Fruit fly (Drosophila melanogaster) whole organism, embryonic: Measurements from ENCODE around the gene Rbf2.

Experiments used
- Awh ChIP-seq: fragments of 200-800 bp; sonication (Bioruptor generic); IDR thresholded peaks from 2 replicates; pipeline ENCODE4, ENCODE4 v1.3.6; 2022; ENCODE audit warnings: missing biosample characterization, missing genetic modification characterization
- CG11695 ChIP-seq: fragments of 200-800 bp; sonication (Bioruptor generic); IDR thresholded peaks from 3 replicates; pipeline ENCODE4 v1.3.6; 2022; ENCODE audit warnings: missing biosample characterization, missing genetic modification characterization
- CG12299 ChIP-seq: fragments of 200-800 bp; sonication (Bioruptor generic); optimal IDR thresholded peaks from 2 replicates; lab custom pipeline; 2018; ENCODE audit warnings: missing biosample characterization, mild to moderate bottlenecking, missing genetic modification characterization
- CG1233 ChIP-seq: fragments of 200-800 bp; sonication (Bioruptor generic); optimal IDR thresholded peaks from 4 replicates; lab custom pipeline; 2018; ENCODE audit warnings: missing biosample characterization, mild to moderate bottlenecking, missing genetic modification characterization
- CG12942 ChIP-seq: fragments of 200-800 bp; sonication (Bioruptor generic); optimal IDR thresholded peaks from 3 replicates; lab custom pipeline; 2016; ENCODE audit warnings: missing biosample characterization, missing genetic modification characterization
- CG13894 ChIP-seq: fragments of 200-800 bp; sonication (Bioruptor generic); optimal IDR thresholded peaks from 3 replicates; lab custom pipeline; 2018; ENCODE audit warnings: missing biosample characterization, mild to moderate bottlenecking, missing genetic modification characterization, moderate library complexity
- CG14050 ChIP-seq: fragments of 200-800 bp; sonication (Bioruptor generic); IDR thresholded peaks from 3 replicates; pipeline ENCODE4 v1.3.6; 2022; ENCODE audit warnings: missing biosample characterization, missing genetic modification characterization
- CG15479 ChIP-seq: fragments of 200-800 bp; sonication (Bioruptor generic); optimal IDR thresholded peaks from 3 replicates; lab custom pipeline; 2019; ENCODE audit warnings: missing biosample characterization, mild to moderate bottlenecking, missing genetic modification characterization, moderate library complexity
- CG16863 ChIP-seq: fragments of 200-800 bp; sonication (Bioruptor generic); optimal IDR thresholded peaks from 3 replicates; lab custom pipeline; 2016; ENCODE audit warnings: missing biosample characterization, missing genetic modification characterization
- CG17328 ChIP-seq: fragments of 200-800 bp; sonication (Bioruptor generic); IDR thresholded peaks from 2 replicates; pipeline ENCODE4 v1.3.6; 2022; ENCODE audit warnings: missing biosample characterization, missing genetic modification characterization
- CG17829 ChIP-seq: fragments of 200-800 bp; optimal IDR thresholded peaks from 2 replicates; lab custom pipeline; 2019; ENCODE audit warnings: missing biosample characterization, mild to moderate bottlenecking, missing genetic modification characterization, moderate library complexity
- CG2875 ChIP-seq: fragments of 200-800 bp; sonication (Bioruptor generic); optimal IDR thresholded peaks from 2 replicates; lab custom pipeline; 2017; ENCODE audit warnings: missing biosample characterization, mild to moderate bottlenecking, missing genetic modification characterization, missing genetic modification reagents
- CG2889 ChIP-seq: fragments of 200-800 bp; sonication (Bioruptor generic); IDR thresholded peaks from 3 replicates; pipeline ENCODE4 v1.3.6; 2022; ENCODE audit warnings: missing biosample characterization, missing genetic modification characterization
- CG32532 ChIP-seq: fragments of 200-800 bp; sonication (Bioruptor generic); IDR thresholded peaks from 2 replicates; pipeline ENCODE4 v1.3.6; 2022; ENCODE audit warnings: missing biosample characterization, missing genetic modification characterization
- CG33557 ChIP-seq: fragments of 200-800 bp; sonication (Bioruptor generic); optimal IDR thresholded peaks from 2 replicates; lab custom pipeline; 2019; ENCODE audit warnings: missing biosample characterization, mild to moderate bottlenecking, missing genetic modification characterization, moderate library complexity
- CG42726 ChIP-seq: fragments of 200-800 bp; sonication (Bioruptor generic); IDR thresholded peaks from 2 replicates; pipeline ENCODE4 v1.3.6; 2022; ENCODE audit warnings: missing biosample characterization, missing genetic modification characterization; ENCODE audit not compliant: partially characterized antibody
- CG4424 ChIP-seq: fragments of 200-800 bp; sonication (Bioruptor generic); optimal IDR thresholded peaks from 3 replicates; lab custom pipeline; 2016; ENCODE audit warnings: missing biosample characterization, missing genetic modification characterization
- CG8478 ChIP-seq: fragments of >200 bp; optimal IDR thresholded peaks from 2 replicates; lab custom pipeline; 2018
- CG8944 ChIP-seq: fragments of 200-800 bp; sonication (Bioruptor generic); optimal IDR thresholded peaks from 3 replicates; lab custom pipeline; 2016; ENCODE audit warnings: missing biosample characterization, missing genetic modification characterization
- Camta ChIP-seq: fragments of 200-800 bp; sonication (Bioruptor generic); optimal IDR thresholded peaks from 2 replicates; lab custom pipeline; 2016; ENCODE audit warnings: missing biosample characterization, missing genetic modification characterization
- D ChIP-seq, 2 experiments: fragments of 200-800 bp in 1 of 2; fragments of >200 bp in 1 of 2; sonication (Bioruptor generic) in 1 of 2; optimal IDR thresholded peaks; 2 replicates in 1 of 2; 3 replicates in 1 of 2; lab custom pipeline; 2017; ENCODE audit warnings: mild to moderate bottlenecking in 1 of 2, missing biosample characterization in 1 of 2, missing genetic modification characterization in 1 of 2, missing genetic modification reagents in 1 of 2
- D19B ChIP-seq: fragments of 200-800 bp; sonication (Bioruptor generic); optimal IDR thresholded peaks from 2 replicates; lab custom pipeline; 2017; ENCODE audit warnings: missing biosample characterization, mild to moderate bottlenecking, missing genetic modification characterization
- Drgx ChIP-seq: fragments of 200-800 bp; sonication (Bioruptor generic); IDR thresholded peaks from 2 replicates; pipeline ENCODE4 v1.3.6; 2022; ENCODE audit warnings: missing biosample characterization, missing genetic modification characterization
- HmgD ChIP-seq: fragments of 200-800 bp; sonication (Bioruptor generic); optimal IDR thresholded peaks from 3 replicates; lab custom pipeline; 2016; ENCODE audit warnings: missing biosample characterization, missing genetic modification characterization
- HmgZ ChIP-seq: fragments of 200-800 bp; sonication (Bioruptor generic); optimal IDR thresholded peaks from 2 replicates; lab custom pipeline; 2018; ENCODE audit warnings: missing biosample characterization, mild to moderate bottlenecking, missing genetic modification characterization
- Myb ChIP-seq: fragments of 200-800 bp; sonication (Bioruptor generic); optimal IDR thresholded peaks from 2 replicates; lab custom pipeline; 2016; ENCODE audit warnings: missing biosample characterization, missing genetic modification characterization
- Opbp ChIP-seq: fragments of 200-800 bp; sonication (Bioruptor generic); IDR thresholded peaks from 3 replicates; pipeline ENCODE4 v1.3.6; 2022; ENCODE audit warnings: missing biosample characterization, missing genetic modification characterization; ENCODE audit not compliant: partially characterized antibody
- PHDP ChIP-seq: fragments of 200-800 bp; sonication (Bioruptor generic); optimal IDR thresholded peaks from 3 replicates; lab custom pipeline; 2018; ENCODE audit warnings: missing biosample characterization, mild to moderate bottlenecking, missing genetic modification characterization, moderate library complexity
- Sox102F ChIP-seq: fragments of 200-800 bp; sonication (Bioruptor generic); optimal IDR thresholded peaks from 2 replicates; lab custom pipeline; 2018; ENCODE audit warnings: missing biosample characterization, mild to moderate bottlenecking, missing genetic modification characterization, moderate library complexity
- Vsx1 ChIP-seq: fragments of 200-800 bp; sonication (Bioruptor generic); optimal IDR thresholded peaks from 2 replicates; lab custom pipeline; 2017; ENCODE audit warnings: missing biosample characterization, mild to moderate bottlenecking, missing genetic modification characterization, missing genetic modification reagents
- al ChIP-seq: fragments of 200-800 bp; sonication (Bioruptor generic); IDR thresholded peaks from 2 replicates; pipeline ENCODE4 v1.3.6; 2022; ENCODE audit warnings: missing biosample characterization, missing genetic modification characterization
- ara ChIP-seq: fragments of 200-800 bp; sonication (Bioruptor generic); IDR thresholded peaks from 2 replicates; pipeline ENCODE4 v1.3.6; 2022; ENCODE audit warnings: missing biosample characterization, missing genetic modification characterization
- ase ChIP-seq: fragments of 200-800 bp; sonication (Bioruptor generic); IDR thresholded peaks from 3 replicates; pipeline ENCODE4 v1.3.6; 2022; ENCODE audit warnings: missing biosample characterization, missing genetic modification characterization
- bbx ChIP-seq: fragments of 200-800 bp; sonication (Bioruptor generic); IDR thresholded peaks from 2 replicates; pipeline ENCODE4 v1.3.6; 2022; ENCODE audit warnings: missing biosample characterization, missing genetic modification characterization; ENCODE audit not compliant: partially characterized antibody
- ci ChIP-seq: fragments of 200-800 bp; sonication (Bioruptor generic); IDR thresholded peaks from 3 replicates; pipeline ENCODE4 v1.3.6; 2022; ENCODE audit warnings: missing biosample characterization, missing genetic modification characterization
- crol ChIP-seq: fragments of 200-800 bp; sonication (Bioruptor generic); IDR thresholded peaks from 2 replicates; pipeline ENCODE4 v1.3.6; 2022; ENCODE audit warnings: missing biosample characterization, missing genetic modification characterization
- ftz-f1 ChIP-seq: fragments of 200-800 bp; sonication (Bioruptor generic); optimal IDR thresholded peaks from 2 replicates; lab custom pipeline; 2016; ENCODE audit warnings: missing biosample characterization, missing genetic modification characterization
- jing ChIP-seq: fragments of 200-800 bp; sonication (Bioruptor generic); optimal IDR thresholded peaks from 2 replicates; lab custom pipeline; 2018; ENCODE audit warnings: missing biosample characterization, mild to moderate bottlenecking, missing genetic modification characterization
- lbe ChIP-seq: fragments of 200-800 bp; sonication (Bioruptor generic); optimal IDR thresholded peaks from 2 replicates; lab custom pipeline; 2016; ENCODE audit warnings: missing biosample characterization, mild to moderate bottlenecking, missing genetic modification characterization
- lov ChIP-seq, 2 experiments: fragments of 200-800 bp in 1 of 2; fragments of >200 bp in 1 of 2; sonication (Bioruptor generic) in 1 of 2; IDR thresholded peaks in 1 of 2; optimal IDR thresholded peaks in 1 of 2; 2 replicates in 1 of 2; 3 replicates in 1 of 2; pipeline versions ENCODE4 v1.3.6 to Lab custom; 2017 to 2022; ENCODE audit warnings: missing biosample characterization in 1 of 2, missing genetic modification characterization in 1 of 2
- oc ChIP-seq: fragments of 200-800 bp; sonication (Bioruptor generic); optimal IDR thresholded peaks from 2 replicates; lab custom pipeline; 2018; ENCODE audit warnings: missing biosample characterization, mild to moderate bottlenecking, missing genetic modification characterization, moderate library complexity
- onecut ChIP-seq: fragments of 200-800 bp; sonication (Bioruptor generic); IDR thresholded peaks from 2 replicates; pipeline ENCODE4 v1.3.6; 2022; ENCODE audit warnings: missing biosample characterization, missing genetic modification characterization
- pb ChIP-seq: fragments of 200-800 bp; sonication (Bioruptor generic); optimal IDR thresholded peaks from 3 replicates; lab custom pipeline; 2016; ENCODE audit warnings: missing biosample characterization, missing genetic modification characterization
- pita ChIP-seq: fragments of 200-800 bp; sonication (Bioruptor generic); optimal IDR thresholded peaks from 2 replicates; lab custom pipeline; 2017; ENCODE audit warnings: missing biosample characterization, mild to moderate bottlenecking, missing genetic modification characterization
- pros ChIP-seq: fragments of 200-800 bp; sonication (Bioruptor generic); optimal IDR thresholded peaks from 3 replicates; lab custom pipeline; 2019; ENCODE audit warnings: missing biosample characterization, mild to moderate bottlenecking, missing genetic modification characterization, moderate library complexity
- sens ChIP-seq: fragments of 200-800 bp; sonication (Bioruptor generic); peaks from one replicate; lab custom pipeline; 2016; ENCODE audit warnings: missing biosample characterization, missing genetic modification characterization
- sob ChIP-seq: fragments of 200-800 bp; sonication (Bioruptor generic); IDR thresholded peaks from 2 replicates; pipeline ENCODE4 v1.3.6; 2022; ENCODE audit warnings: missing biosample characterization, missing genetic modification characterization
- tup ChIP-seq: fragments of 200-800 bp; sonication (Bioruptor generic); optimal IDR thresholded peaks from 2 replicates; lab custom pipeline; 2016; ENCODE audit warnings: missing biosample characterization, mild to moderate bottlenecking, missing genetic modification characterization, moderate library complexity
- vvl ChIP-seq: fragments of 200-800 bp; sonication (Bioruptor generic); IDR thresholded peaks from 2 replicates; pipeline ENCODE4 v1.3.6; 2022; ENCODE audit warnings: missing biosample characterization, missing genetic modification characterization
- yki ChIP-seq: fragments of >200 bp; optimal IDR thresholded peaks from 3 replicates; lab custom pipeline; 2018

Rbf2 gene

dm6 chr3R:15920751-15921156 is 44.5 kb upstream of the Rbf2 start, which contains the start of gene Fbxl7 (continued):
- TF ChIP-seq yki (lab: Kevin White, UChicago): peak; percentile 37
- no peak for TF ChIP-seq CG2889 (GFP tag; lab: Robert Waterston, UW)
- peak; percentile 54; the same call in 1 of the 2 replicates for TF ChIP-seq crol (GFP tag; lab: Robert Waterston, UW)
- 0 out of 3 replicates have a peak, but pooled peaks have one; percentile 34 for TF ChIP-seq CG11695 (GFP tag; lab: Robert Waterston, UW)
- 0 out of 2 replicates have a peak, but pooled peaks have one; percentile 18 for TF ChIP-seq CG17328 (GFP tag; lab: Robert Waterston, UW)
- TF ChIP-seq tup (GFP tag; lab: Kevin White, UChicago): no peak
- TF ChIP-seq pb (GFP tag; lab: Kevin White, UChicago): peak; percentile 17
- TF ChIP-seq pita (GFP tag; lab: Kevin White, UChicago): no peak
- TF ChIP-seq D19B (GFP tag; lab: Kevin White, UChicago): no peak
- no peak for TF ChIP-seq CG1233 (GFP tag; lab: Kevin White, UChicago)
- TF ChIP-seq al (GFP tag; lab: Robert Waterston, UW): no peak
- TF ChIP-seq Camta (GFP tag; lab: Kevin White, UChicago): no peak
- TF ChIP-seq CG13894 (tag; lab: Kevin White, UChicago): no peak
- TF ChIP-seq CG14050 (GFP tag; lab: Robert Waterston, UW): no peak
- TF ChIP-seq bbx (GFP tag; lab: Robert Waterston, UW): peak; percentile 51
- TF ChIP-seq Myb (GFP tag; lab: Kevin White, UChicago): no peak
- peak; percentile 86 for TF ChIP-seq onecut (GFP tag; lab: Robert Waterston, UW)
- peak; percentile 92 for TF ChIP-seq CG15479 (GFP tag; lab: Kevin White, UChicago)
- no peak for TF ChIP-seq CG2875 (GFP tag; lab: Kevin White, UChicago)
- TF ChIP-seq Awh (GFP tag; lab: Robert Waterston, UW): 0 out of 2 replicates have a peak, but pooled peaks have one; percentile 27
- peak; percentile 83 for TF ChIP-seq sens
- TF ChIP-seq oc (tag; lab: Kevin White, UChicago): peak; percentile 42
- TF ChIP-seq CG4424 (GFP tag; lab: Kevin White, UChicago): no peak
- no peak for TF ChIP-seq CG12299 (tag; lab: Kevin White, UChicago)
- peak; percentile 87 for TF ChIP-seq CG8478 (lab: Kevin White, UChicago)
- 0 out of 3 replicates have a peak, but pooled peaks have one; percentile 33 for TF ChIP-seq Opbp (GFP tag; lab: Robert Waterston, UW)
- TF ChIP-seq Drgx (GFP tag; lab: Robert Waterston, UW): peak; percentile 23; the same call in 1 of the 2 replicates
- TF ChIP-seq D (optimal IDR thresholded peaks at IDR 0.05; lab: Kevin White, UChicago): peak; percentile 73
- TF ChIP-seq D (GFP tag; optimal IDR thresholded peaks at IDR 0.05; lab: Kevin White, UChicago): no peak
- no peak for TF ChIP-seq HmgZ (tag; lab: Kevin White, UChicago)
- no peak for TF ChIP-seq jing (GFP tag; lab: Kevin White, UChicago)
- no peak for TF ChIP-seq CG16863 (GFP tag; lab: Kevin White, UChicago)
- TF ChIP-seq lbe (GFP tag; lab: Kevin White, UChicago): peak; percentile 17
- TF ChIP-seq HmgD (GFP tag; lab: Kevin White, UChicago): peak; percentile 45
- TF ChIP-seq lov (optimal IDR thresholded peaks at IDR 0.05; lab: Kevin White, UChicago): no peak
- peak; percentile 52; the same call in 1 of the 3 replicates for TF ChIP-seq lov (GFP tag; IDR thresholded peaks at IDR 0.05; lab: Robert Waterston, UW)
- TF ChIP-seq Sox102F (GFP tag; lab: Kevin White, UChicago): no peak
- no peak for TF ChIP-seq CG12942 (GFP tag; lab: Kevin White, UChicago)
- TF ChIP-seq CG17829 (tag; lab: Kevin White, UChicago): peak; percentile 38
- TF ChIP-seq CG32532 (GFP tag; lab: Robert Waterston, UW): 0 out of 2 replicates have a peak, but pooled peaks have one; percentile 26
- peak; percentile 84 for TF ChIP-seq pros (GFP tag; lab: Kevin White, UChicago)
- no peak for TF ChIP-seq PHDP (tag; lab: Kevin White, UChicago)
- TF ChIP-seq Vsx1 (GFP tag; lab: Kevin White, UChicago): no peak
- peak; percentile 29; the same call in 1 of the 2 replicates for TF ChIP-seq ara (GFP tag; lab: Robert Waterston, UW)
- no peak for TF ChIP-seq CG33557 (GFP tag; lab: Kevin White, UChicago)
- TF ChIP-seq CG42726 (GFP tag; lab: Robert Waterston, UW): peak; percentile 64; the same call in 1 of the 2 replicates
- TF ChIP-seq vvl (GFP tag; lab: Robert Waterston, UW): peak; percentile 61
- peak; percentile 46 for TF ChIP-seq ftz-f1 (GFP tag; lab: Kevin White, UChicago)
- TF ChIP-seq sob: 0 out of 2 replicates have a peak, but pooled peaks have one; percentile 6
- peak; percentile 7 for TF ChIP-seq CG8944 (GFP tag; lab: Kevin White, UChicago)
- TF ChIP-seq ci (GFP tag; lab: Robert Waterston, UW): peak; percentile 69; the same call in 2 of the 3 replicates
- TF ChIP-seq ase: no peak
